Worm (Caenorhabditis elegans): ENCODE data around the gene B0545.4.
"Not testable (repeated sequence)": the region's sequence is repeated elsewhere in the genome, so short reads cannot be mapped to it uniquely, and the experiment has no call there.

ce11 chrIV:61448-61847, 47.8 kb downstream of the B0545.4 start, which contains the start of gene T05C7.7:
- TF ChIP-seq dao-5, him-1 (tag; optimal IDR thresholded peaks at IDR 0.05): not testable (repeated sequence)

Measured in whole organism, L4/young adult.